Worm (Caenorhabditis elegans) whole organism, L2 larva: ENCODE measurements around the gene spp-13.

Source experiments
- Y55F3AM.14 ChIP-seq: fragments of 200-800 bp; sonication (Bioruptor generic); optimal IDR thresholded peaks from 2 replicates; lab custom pipeline; 2018; ENCODE audit warnings: mild to moderate bottlenecking, missing genetic modification characterization, missing compliant biosample characterization
- fos-1 ChIP-seq: fragments of 150-350 bp; optimal IDR thresholded peaks from 2 replicates; lab custom pipeline; 2014; ENCODE audit warnings: missing biosample characterization, missing genetic modification characterization
- lin-13 ChIP-seq: fragments of 150-350 bp; optimal IDR thresholded peaks from 2 replicates; lab custom pipeline; 2014; ENCODE audit warnings: missing biosample characterization, missing genetic modification reagents, missing genetic modification characterization
- mab-5 ChIP-seq: fragments of 150-350 bp; optimal IDR thresholded peaks from 2 replicates; lab custom pipeline; 2014; ENCODE audit warnings: missing biosample characterization, missing genetic modification characterization
- nhr-12 ChIP-seq: fragments of 150-350 bp; optimal IDR thresholded peaks from 2 replicates; lab custom pipeline; 2014; ENCODE audit warnings: missing biosample characterization, missing genetic modification characterization
- nhr-23 ChIP-seq: fragments of 150-350 bp; optimal IDR thresholded peaks from 2 replicates; lab custom pipeline; 2014; ENCODE audit warnings: missing biosample characterization, missing genetic modification reagents, missing genetic modification characterization
- skn-1 ChIP-seq: sonication (generic microtip); optimal IDR thresholded peaks from 2 replicates; lab custom pipeline; 2017; ENCODE audit warnings: missing biosample characterization, missing genetic modification characterization
- unc-62 ChIP-seq: fragments of 150-350 bp; optimal IDR thresholded peaks from 2 replicates; lab custom pipeline; 2014; ENCODE audit warnings: missing biosample characterization, missing genetic modification reagents, missing genetic modification characterization
- zag-1 ChIP-seq: fragments of 150-350 bp; optimal IDR thresholded peaks from 2 replicates; lab custom pipeline; 2014; ENCODE audit warnings: missing biosample characterization, missing genetic modification characterization

ce11 chrX:8438756-8439155 lies 20.4 kb upstream of the spp-13 start:
- TF ChIP-seq zag-1 (tag; lab: Kevin White, UChicago) (no peak), mab-5 (tag; lab: Kevin White, UChicago) (no peak), unc-62 (GFP tag; lab: Kevin White, UChicago) (no peak), skn-1 (tag; lab: Kevin White, UChicago) (no peak), fos-1 (tag; lab: Kevin White, UChicago) (no peak), nhr-23 (tag; lab: Kevin White, UChicago) (no peak), Y55F3AM.14 (GFP tag; lab: Kevin White, UChicago) (no peak), lin-13 (GFP tag; lab: Kevin White, UChicago) (no peak), nhr-12 (no peak)
